Worm (Caenorhabditis elegans): Measurements from ENCODE around the gene ugt-47.

ugt-47 gene

DNA sequence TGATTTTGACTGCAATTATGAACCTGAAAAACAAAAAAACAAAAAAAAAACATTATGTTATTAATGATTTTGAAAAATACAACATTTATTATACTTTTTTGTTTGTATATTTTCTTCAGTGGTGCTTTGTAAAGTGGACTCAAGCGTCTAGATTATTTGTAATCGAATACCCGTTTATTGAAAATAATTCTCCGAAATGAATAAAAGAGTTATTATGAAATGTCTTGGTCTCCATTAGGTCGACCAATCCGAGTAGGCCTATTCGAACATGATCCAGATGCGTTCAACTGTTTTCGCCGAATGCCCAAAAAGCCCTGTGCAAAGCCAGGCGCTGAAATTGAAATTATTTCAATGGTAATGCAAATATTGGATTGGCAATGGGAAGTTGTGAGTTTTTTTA lies 19.1 kb upstream of the ugt-47 start, which contains the start of gene C08B6.5:
C08B6.5 (plus strand) TSS at position 301 of the 400 bp plus-strand sequence.
- TF ChIP-seq bed-3 (GFP tag; optimal IDR thresholded peaks at IDR 0.05) = no peak

DNA sequence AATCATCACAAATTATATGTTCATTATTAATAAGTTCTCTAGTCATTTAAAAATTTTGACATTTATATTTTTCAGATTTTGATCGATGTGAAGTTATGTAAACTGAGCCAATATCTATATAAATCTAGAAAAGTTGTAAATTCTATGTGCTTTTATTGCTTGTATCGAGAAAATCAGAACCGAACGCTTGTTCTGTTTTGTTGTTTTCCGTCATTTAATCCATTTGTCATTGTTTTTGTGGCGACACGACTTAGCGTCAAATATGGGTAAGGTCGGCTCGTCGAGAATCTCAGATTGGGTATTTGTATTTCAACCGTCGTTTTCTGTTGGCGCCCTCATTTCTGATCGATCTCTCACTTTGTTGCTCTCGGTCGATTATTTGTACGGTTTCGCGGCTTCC lies 15.9 kb upstream of the ugt-47 start, which contains the start of gene cht-5:
cht-5 (plus strand) TSS at position 301 of the 400 bp plus-strand sequence.
- no peak for TF ChIP-seq unc-120 (tag; optimal IDR thresholded peaks at IDR 0.05; ENCODE audit: poor library complexity, severe bottlenecking)
- TF ChIP-seq ceh-43 (GFP tag; optimal IDR thresholded peaks at IDR 0.05) = no peak
- no peak for TF ChIP-seq sem-2 (GFP tag; optimal IDR thresholded peaks at IDR 0.05)
- TF ChIP-seq lsy-2 (tag; optimal IDR thresholded peaks at IDR 0.05) = no peak
- no peak for TF ChIP-seq nhr-2 (tag; optimal IDR thresholded peaks at IDR 0.05)
- no peak for TF ChIP-seq flh-1 (GFP tag; optimal IDR thresholded peaks at IDR 0.05)
- no peak for TF ChIP-seq mls-2 (tag; optimal IDR thresholded peaks at IDR 0.05)

DNA sequence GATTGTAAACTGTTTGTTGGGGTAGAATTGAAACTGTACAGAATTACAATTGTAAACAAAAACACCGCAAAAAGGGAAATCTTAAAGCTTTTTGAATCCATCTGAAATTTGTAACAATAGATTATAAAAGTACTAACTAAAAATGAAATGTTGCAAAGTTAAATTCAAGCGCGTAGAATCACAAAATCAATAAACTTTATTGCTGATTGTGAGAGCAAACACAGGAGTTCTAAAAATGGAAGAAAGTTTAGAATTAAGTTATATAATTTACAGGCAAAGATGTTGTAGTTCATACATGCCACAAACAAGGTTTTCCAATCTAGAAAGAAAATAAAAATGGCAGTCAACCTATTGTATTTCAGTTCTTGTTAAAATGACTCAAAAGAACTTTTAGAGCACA lies 13.8 kb upstream of the ugt-47 start, which contains the start of gene C08B6.3:
C08B6.3 (minus strand) TSS at position 101 of the 400 bp plus-strand sequence.
- TF ChIP-seq bed-3 (GFP tag; optimal IDR thresholded peaks at IDR 0.05) = no peak

DNA sequence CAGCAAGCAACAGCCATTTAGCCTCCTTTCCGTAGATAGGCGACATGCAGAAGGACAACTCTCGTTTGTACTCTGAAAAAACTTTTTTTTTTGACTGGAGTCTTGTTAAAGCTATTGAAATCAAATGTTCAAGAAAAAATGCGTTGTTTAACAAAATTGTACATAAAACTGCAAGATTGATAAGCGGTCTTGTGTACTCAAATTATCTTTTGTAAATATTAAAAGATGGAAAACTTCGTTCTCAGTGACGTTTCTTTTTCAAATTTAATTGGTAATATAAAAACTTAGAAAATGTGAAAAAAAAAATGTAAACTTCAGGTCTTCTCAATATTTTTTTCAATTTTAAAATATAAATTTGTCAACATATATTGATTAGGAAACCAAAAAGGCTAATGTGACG lies 12.7 kb upstream of the ugt-47 start:
- no peak for TF ChIP-seq sptf-1 (tag; optimal IDR thresholded peaks at IDR 0.05)
- TF ChIP-seq nhr-28 (tag; optimal IDR thresholded peaks at IDR 0.05) = no peak
- TF ChIP-seq lin-32 (GFP tag; optimal IDR thresholded peaks at IDR 0.05) = no peak
- TF ChIP-seq mep-1 (tag; optimal IDR thresholded peaks at IDR 0.05) = no peak
- TF ChIP-seq mls-2 (tag; optimal IDR thresholded peaks at IDR 0.05) = no peak
- TF ChIP-seq M03D4.4 (tag; optimal IDR thresholded peaks at IDR 0.05) = no peak
- TF ChIP-seq sem-2 (GFP tag; optimal IDR thresholded peaks at IDR 0.05) = no peak
- TF ChIP-seq ceh-43 (GFP tag; optimal IDR thresholded peaks at IDR 0.05) = no peak
- TF ChIP-seq zip-8 (tag; optimal IDR thresholded peaks at IDR 0.05) = no peak
- no peak for TF ChIP-seq snpc-4 (tag; optimal IDR thresholded peaks at IDR 0.05)
- no peak for TF ChIP-seq elt-1 (tag; optimal IDR thresholded peaks at IDR 0.05; ENCODE audit: borderline replicate concordance, insufficient read depth)
- no peak for TF ChIP-seq nhr-12 (tag; optimal IDR thresholded peaks at IDR 0.05)

- TF ChIP-seq cnd-1 (tag; optimal IDR thresholded peaks at IDR 0.05) = no peak
- no peak for TF ChIP-seq lin-13 (tag; optimal IDR thresholded peaks at IDR 0.05)
- TF ChIP-seq mls-2 (tag; optimal IDR thresholded peaks at IDR 0.05) = no peak
These were observed 8.9 kb upstream of the ugt-47 start, which contains the start of gene C08B6.11 for ce11 chrV:10107309-10107708. Gene C08B6.11 (plus strand): TSS chrV:10107609.

DNA sequence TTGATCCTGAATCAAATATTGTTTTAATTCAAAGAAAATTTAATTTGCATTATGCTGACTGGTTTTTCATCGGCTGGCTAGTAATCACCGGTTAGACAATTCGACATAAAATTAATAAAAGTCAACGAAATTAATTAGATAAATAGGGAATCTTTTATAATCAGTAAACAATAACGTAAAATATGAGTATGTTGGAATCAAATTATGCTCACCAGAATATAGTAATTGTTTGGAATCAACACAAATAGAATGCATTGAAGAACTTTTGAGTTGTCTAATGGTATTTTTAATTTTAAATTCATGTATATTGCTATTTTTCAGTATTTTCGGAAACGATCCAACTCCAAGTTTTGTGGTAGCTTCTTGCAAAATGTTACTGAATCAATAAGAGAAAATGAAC lies 7.0 kb upstream of the ugt-47 start, which contains the start of gene C08B6.2:
C08B6.2 (plus strand) TSS at position 301 of the 400 bp plus-strand sequence.
- TF ChIP-seq ztf-11 (tag; optimal IDR thresholded peaks at IDR 0.05) (no peak), sem-2 (GFP tag; optimal IDR thresholded peaks at IDR 0.05) (no peak), bed-3 (GFP tag; optimal IDR thresholded peaks at IDR 0.05) (no peak), nhr-12 (tag; optimal IDR thresholded peaks at IDR 0.05) (no peak), unc-62 (GFP tag; optimal IDR thresholded peaks at IDR 0.05) (no peak), nhr-76 (tag; optimal IDR thresholded peaks at IDR 0.05) (no peak), ces-1 (GFP tag; optimal IDR thresholded peaks at IDR 0.05) (no peak), ceh-83 (GFP tag; optimal IDR thresholded peaks at IDR 0.05) (no peak), mab-5 (tag; optimal IDR thresholded peaks at IDR 0.05) (no peak), lin-32 (GFP tag; optimal IDR thresholded peaks at IDR 0.05) (no peak), pha-4 (tag; optimal IDR thresholded peaks at IDR 0.05) (no peak)

ce11 chrV:10104785-10105310 lies 6.5 kb upstream of the ugt-47 start, which contains the start of gene ugt-17:
Gene ugt-17 (minus strand): TSS chrV:10104964.
- no peak for TF ChIP-seq nhr-2 (tag; optimal IDR thresholded peaks at IDR 0.05)
- TF ChIP-seq M03D4.4 (tag; optimal IDR thresholded peaks at IDR 0.05) = no peak

- TF ChIP-seq hlh-1 (tag; optimal IDR thresholded peaks at IDR 0.05) (no peak), ham-2 (GFP tag; optimal IDR thresholded peaks at IDR 0.05) (no peak)
These were observed 5.4 kb upstream of the ugt-47 start for ce11 chrV:10103811-10104210.
